Fruit fly (Drosophila melanogaster) whole organism, embryonic: ENCODE measurements around the gene CG17027.

Experiments used
- CG10959 ChIP-seq: fragments of 200-800 bp; sonication (Bioruptor generic); IDR thresholded peaks from 2 replicates; pipeline ENCODE4 v1.3.6; 2022; ENCODE audit warnings: missing biosample characterization, missing genetic modification characterization
- CG10979 ChIP-seq: fragments of 200-800 bp; sonication (Bioruptor generic); optimal IDR thresholded peaks from 2 replicates; lab custom pipeline; 2018; ENCODE audit warnings: missing biosample characterization, mild to moderate bottlenecking, missing genetic modification characterization, moderate library complexity
- CG11504 ChIP-seq: fragments of 200-800 bp; sonication (Bioruptor generic); optimal IDR thresholded peaks from 3 replicates; lab custom pipeline; 2019; ENCODE audit warnings: missing biosample characterization, mild to moderate bottlenecking, missing genetic modification characterization, moderate library complexity
- CG1233 ChIP-seq: fragments of 200-800 bp; sonication (Bioruptor generic); optimal IDR thresholded peaks from 4 replicates; lab custom pipeline; 2018; ENCODE audit warnings: missing biosample characterization, mild to moderate bottlenecking, missing genetic modification characterization
- CG12659 ChIP-seq: fragments of 200-800 bp; sonication (Bioruptor generic); optimal IDR thresholded peaks from 3 replicates; lab custom pipeline; 2017; ENCODE audit warnings: mild to moderate bottlenecking, missing biosample characterization, missing genetic modification reagents, missing genetic modification characterization
- CG12942 ChIP-seq: fragments of 200-800 bp; sonication (Bioruptor generic); optimal IDR thresholded peaks from 3 replicates; lab custom pipeline; 2016; ENCODE audit warnings: missing biosample characterization, missing genetic modification characterization
- CG14667 ChIP-seq: fragments of 200-800 bp; sonication (Bioruptor generic); IDR thresholded peaks from 2 replicates; pipeline ENCODE4 v1.3.6; 2022; ENCODE audit warnings: missing biosample characterization, missing genetic modification characterization
- CG14965 ChIP-seq: fragments of 200-800 bp; sonication (Bioruptor generic); optimal IDR thresholded peaks from 2 replicates; lab custom pipeline; 2016; ENCODE audit warnings: missing biosample characterization, missing genetic modification characterization, borderline replicate concordance
- CG16779 ChIP-seq: fragments of 200-800 bp; sonication (Bioruptor generic); IDR thresholded peaks from 2 replicates; pipeline ENCODE4 v1.3.6; 2022; ENCODE audit warnings: missing biosample characterization, missing genetic modification characterization
- CG17359 ChIP-seq: fragments of 200-800 bp; sonication (Bioruptor generic); optimal IDR thresholded peaks from 3 replicates; lab custom pipeline; 2018; ENCODE audit warnings: missing biosample characterization, mild to moderate bottlenecking, missing genetic modification characterization, moderate library complexity
- CG17568 ChIP-seq: fragments of 200-800 bp; sonication (Bioruptor generic); optimal IDR thresholded peaks from 2 replicates; lab custom pipeline; 2018; ENCODE audit warnings: missing biosample characterization, mild to moderate bottlenecking, missing genetic modification characterization, moderate library complexity
- CG2678 ChIP-seq: fragments of 200-800 bp; sonication (Bioruptor generic); optimal IDR thresholded peaks from 3 replicates; lab custom pipeline; 2019; ENCODE audit warnings: missing biosample characterization, mild to moderate bottlenecking, missing genetic modification characterization, moderate library complexity
- CG4360 ChIP-seq: fragments of 200-800 bp; sonication (Bioruptor generic); IDR thresholded peaks from 2 replicates; pipeline ENCODE4 v1.3.6; 2022; ENCODE audit warnings: missing biosample characterization, missing genetic modification characterization
- CG6813 ChIP-seq: fragments of 200-800 bp; sonication (Bioruptor generic); optimal IDR thresholded peaks from 2 replicates; lab custom pipeline; 2017; ENCODE audit warnings: missing biosample characterization, missing genetic modification characterization, mild to moderate bottlenecking, moderate library complexity, missing genetic modification reagents
- CG7928 ChIP-seq: fragments of 200-800 bp; sonication (Bioruptor generic); optimal IDR thresholded peaks from 2 replicates; lab custom pipeline; 2017; ENCODE audit warnings: missing biosample characterization, mild to moderate bottlenecking, missing genetic modification characterization
- CG9215 ChIP-seq: fragments of 200-800 bp; sonication (Bioruptor generic); IDR thresholded peaks from 2 replicates; pipeline ENCODE4 v1.3.6; 2022; ENCODE audit warnings: missing biosample characterization, missing genetic modification characterization
- CHES-1-like ChIP-seq: fragments of 200-800 bp; sonication (Bioruptor generic); optimal IDR thresholded peaks from 2 replicates; lab custom pipeline; 2016; ENCODE audit warnings: missing biosample characterization, missing genetic modification characterization
- D19A ChIP-seq: fragments of 200-800 bp; optimal IDR thresholded peaks from 3 replicates; lab custom pipeline; 2019; ENCODE audit warnings: missing biosample characterization, mild to moderate bottlenecking, missing genetic modification characterization, moderate library complexity
- Elba2 ChIP-seq: fragments of 200-800 bp; sonication (Bioruptor generic); optimal IDR thresholded peaks from 3 replicates; lab custom pipeline; 2016; ENCODE audit warnings: missing biosample characterization, missing genetic modification characterization
- Fer1 ChIP-seq: fragments of 200-800 bp; sonication (Bioruptor generic); optimal IDR thresholded peaks from 2 replicates; lab custom pipeline; 2017; ENCODE audit warnings: missing biosample characterization, mild to moderate bottlenecking, missing genetic modification characterization
- HLHmδ ChIP-seq: fragments of 200-800 bp; sonication (Bioruptor generic); optimal IDR thresholded peaks from 2 replicates; lab custom pipeline; 2018; ENCODE audit warnings: missing biosample characterization, mild to moderate bottlenecking, missing genetic modification characterization, moderate library complexity
- MBD-R2 ChIP-seq: fragments of 200-800 bp; sonication (Bioruptor generic); IDR thresholded peaks from 2 replicates; pipeline ENCODE4 v1.3.6; 2022; ENCODE audit warnings: missing biosample characterization, missing genetic modification characterization
- NK7.1 ChIP-seq: fragments of 200-800 bp; sonication (Bioruptor generic); optimal IDR thresholded peaks from 3 replicates; lab custom pipeline; 2016; ENCODE audit warnings: missing biosample characterization, missing genetic modification characterization
- Neu2 ChIP-seq: fragments of 200-800 bp; sonication (Bioruptor generic); optimal IDR thresholded peaks from 3 replicates; lab custom pipeline; 2016; ENCODE audit warnings: missing biosample characterization, missing genetic modification characterization, borderline replicate concordance
- Nf-YB ChIP-seq: fragments of 200-800 bp; sonication (Bioruptor generic); optimal IDR thresholded peaks from 3 replicates; lab custom pipeline; 2019; ENCODE audit warnings: missing biosample characterization, mild to moderate bottlenecking, missing genetic modification characterization, moderate library complexity
- PHDP ChIP-seq: fragments of 200-800 bp; sonication (Bioruptor generic); optimal IDR thresholded peaks from 3 replicates; lab custom pipeline; 2018; ENCODE audit warnings: missing biosample characterization, mild to moderate bottlenecking, missing genetic modification characterization, moderate library complexity
- Side ChIP-seq: fragments of 200-800 bp; sonication (Bioruptor generic); optimal IDR thresholded peaks from 2 replicates; lab custom pipeline; 2016; ENCODE audit warnings: missing biosample characterization, missing genetic modification characterization
- TFAM ChIP-seq: fragments of 200-800 bp; sonication (Bioruptor generic); optimal IDR thresholded peaks from 2 replicates; lab custom pipeline; 2017; ENCODE audit warnings: missing biosample characterization, missing genetic modification characterization, inconsistent platforms
- Trl ChIP-seq, 3 experiments: fragments of >200 bp in 2 of 3; fragments of 200-800 bp in 1 of 3; sonication (Bioruptor generic) in 1 of 3; optimal IDR thresholded peaks; 2 replicates in 1 of 3; 3 replicates in 2 of 3; lab custom pipeline; 2016 to 2017; ENCODE audit warnings: missing biosample characterization in 1 of 3, missing genetic modification characterization in 1 of 3
- ap ChIP-seq: fragments of 200-800 bp; sonication (Bioruptor generic); IDR thresholded peaks from 2 replicates; pipeline ENCODE4 v1.3.6; 2022; ENCODE audit warnings: missing biosample characterization, missing genetic modification characterization
- az2 ChIP-seq: fragments of 200-800 bp; sonication (Bioruptor generic); optimal IDR thresholded peaks from 3 replicates; lab custom pipeline; 2016; ENCODE audit warnings: missing biosample characterization, missing genetic modification characterization
- btn ChIP-seq: fragments of 200-800 bp; sonication (Bioruptor generic); optimal IDR thresholded peaks from 2 replicates; lab custom pipeline; 2016; ENCODE audit warnings: missing biosample characterization, missing genetic modification characterization
- dmrt99B ChIP-seq: fragments of 200-800 bp; sonication (Bioruptor generic); optimal IDR thresholded peaks from 2 replicates; lab custom pipeline; 2018; ENCODE audit warnings: missing biosample characterization, mild to moderate bottlenecking, missing genetic modification characterization, moderate library complexity
- ems ChIP-seq: fragments of 200-800 bp; sonication (Bioruptor generic); optimal IDR thresholded peaks from 3 replicates; lab custom pipeline; 2016; ENCODE audit warnings: missing biosample characterization, missing genetic modification characterization
- ftz-f1 ChIP-seq: fragments of 200-800 bp; sonication (Bioruptor generic); optimal IDR thresholded peaks from 2 replicates; lab custom pipeline; 2016; ENCODE audit warnings: missing biosample characterization, missing genetic modification characterization
- gem ChIP-seq: fragments of 200-800 bp; sonication (Bioruptor generic); optimal IDR thresholded peaks from 2 replicates; lab custom pipeline; 2019; ENCODE audit warnings: missing biosample characterization, mild to moderate bottlenecking, missing genetic modification characterization, moderate library complexity
- kah ChIP-seq: fragments of 200-800 bp; sonication (Bioruptor generic); optimal IDR thresholded peaks from 2 replicates; lab custom pipeline; 2018; ENCODE audit warnings: missing biosample characterization, mild to moderate bottlenecking, missing genetic modification characterization
- ken ChIP-seq: fragments of 200-800 bp; sonication (Bioruptor generic); IDR thresholded peaks from 3 replicates; pipeline ENCODE4 v1.3.6; 2022; ENCODE audit warnings: missing biosample characterization, missing genetic modification characterization
- lov ChIP-seq, 2 experiments: fragments of 200-800 bp in 1 of 2; fragments of >200 bp in 1 of 2; sonication (Bioruptor generic) in 1 of 2; IDR thresholded peaks in 1 of 2; optimal IDR thresholded peaks in 1 of 2; 2 replicates in 1 of 2; 3 replicates in 1 of 2; pipeline versions ENCODE4 v1.3.6 to Lab custom; 2017 to 2022; ENCODE audit warnings: missing biosample characterization in 1 of 2, missing genetic modification characterization in 1 of 2
- mam ChIP-seq: fragments of 200-800 bp; sonication (Bioruptor generic); optimal IDR thresholded peaks from 3 replicates; lab custom pipeline; 2016; ENCODE audit warnings: missing biosample characterization, missing genetic modification characterization
- nerfin-2 ChIP-seq: fragments of 200-800 bp; sonication (Bioruptor generic); IDR thresholded peaks from 2 replicates; pipeline ENCODE4 v1.3.6; 2022; ENCODE audit warnings: missing biosample characterization, missing genetic modification characterization; ENCODE audit not compliant: partially characterized antibody
- nmo ChIP-seq: fragments of 200-800 bp; sonication (Bioruptor generic); optimal IDR thresholded peaks from 2 replicates; lab custom pipeline; 2018; ENCODE audit warnings: missing biosample characterization, mild to moderate bottlenecking, missing genetic modification characterization, moderate library complexity
- onecut ChIP-seq: fragments of 200-800 bp; sonication (Bioruptor generic); IDR thresholded peaks from 2 replicates; pipeline ENCODE4 v1.3.6; 2022; ENCODE audit warnings: missing biosample characterization, missing genetic modification characterization
- sc ChIP-seq, 3 experiments: fragments of >200 bp in 2 of 3; fragments of 200-800 bp in 1 of 3; sonication (Bioruptor generic) in 1 of 3; optimal IDR thresholded peaks; 2 replicates in 2 of 3; 3 replicates in 1 of 3; lab custom pipeline; 2017; ENCODE audit warnings: mild to moderate bottlenecking in 1 of 3, missing biosample characterization in 1 of 3, missing genetic modification characterization in 1 of 3, missing genetic modification reagents in 1 of 3
- schlank ChIP-seq: fragments of 200-800 bp; sonication (Bioruptor generic); optimal IDR thresholded peaks from 2 replicates; lab custom pipeline; 2018; ENCODE audit warnings: missing biosample characterization, mild to moderate bottlenecking, missing genetic modification characterization
- seq ChIP-seq: fragments of 200-800 bp; sonication (Bioruptor generic); IDR thresholded peaks from 2 replicates; pipeline ENCODE4 v1.3.6; 2022; ENCODE audit warnings: missing biosample characterization, missing genetic modification characterization
- trem ChIP-seq: fragments of 200-800 bp; optimal IDR thresholded peaks from 3 replicates; lab custom pipeline; 2019; ENCODE audit warnings: missing biosample characterization, mild to moderate bottlenecking, missing genetic modification characterization, moderate library complexity
- vnd ChIP-seq: fragments of 200-800 bp; sonication (Bioruptor generic); IDR thresholded peaks from 3 replicates; pipeline ENCODE4 v1.3.6; 2022; ENCODE audit warnings: missing biosample characterization, missing genetic modification characterization; ENCODE audit not compliant: partially characterized antibody
- zen ChIP-seq: fragments of 200-800 bp; sonication (Bioruptor generic); optimal IDR thresholded peaks from 3 replicates; lab custom pipeline; 2018; ENCODE audit warnings: missing biosample characterization, mild to moderate bottlenecking, missing genetic modification characterization, moderate library complexity

CG17027 gene

DNA sequence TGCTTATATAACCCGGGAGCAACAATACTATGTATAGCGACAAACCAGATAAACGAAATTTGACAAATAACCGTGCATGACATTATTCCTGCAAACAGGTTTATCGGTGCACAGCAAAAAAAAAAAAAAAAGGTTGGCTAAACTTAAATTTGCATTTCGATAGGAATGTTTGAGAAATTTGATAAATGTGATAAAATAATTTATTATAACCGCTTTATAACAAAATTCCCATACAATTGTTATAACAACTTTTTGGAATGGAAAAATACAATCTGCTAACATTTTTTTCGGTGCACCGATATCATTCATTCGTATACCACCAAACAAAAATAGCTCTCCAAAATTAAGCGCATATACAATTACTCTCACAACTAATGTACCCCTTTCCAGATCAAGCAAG lies 2.3 kb upstream of the CG17027 start (continued):
- TF ChIP-seq Trl (optimal IDR thresholded peaks at IDR 0.05; lab: Kevin White, UChicago), result no peak
- TF ChIP-seq Trl (GFP tag; optimal IDR thresholded peaks at IDR 0.05; lab: Kevin White, UChicago), result no peak
- peak; percentile 72 for TF ChIP-seq dmrt99B (tag; lab: Kevin White, UChicago)
- no peak for TF ChIP-seq schlank (tag; lab: Kevin White, UChicago)
- TF ChIP-seq btn (GFP tag; lab: Kevin White, UChicago), result no peak
- TF ChIP-seq Elba2 (GFP tag; lab: Kevin White, UChicago), result no peak
- TF ChIP-seq Nf-YB (GFP tag; lab: Kevin White, UChicago), result no peak
- TF ChIP-seq seq (GFP tag; lab: Robert Waterston, UW), result no peak
- peak; percentile 21 for TF ChIP-seq ems (GFP tag; lab: Kevin White, UChicago)
- TF ChIP-seq lov (optimal IDR thresholded peaks at IDR 0.05; lab: Kevin White, UChicago), result no peak
- TF ChIP-seq lov (GFP tag; IDR thresholded peaks at IDR 0.05; lab: Robert Waterston, UW), result no peak
- no peak for TF ChIP-seq CG7928
- TF ChIP-seq PHDP (tag; lab: Kevin White, UChicago), result peak; percentile 53
- TF ChIP-seq kah (GFP tag; lab: Kevin White, UChicago), result no peak
- TF ChIP-seq CG6813, result peak; percentile 20
- no peak for TF ChIP-seq ap
- TF ChIP-seq nmo, result peak; percentile 53
- TF ChIP-seq CG11504 (tag; lab: Kevin White, UChicago), result peak; percentile 72
- TF ChIP-seq gem (tag; lab: Kevin White, UChicago), result no peak
- TF ChIP-seq Neu2 (GFP tag; lab: Kevin White, UChicago), result no peak
- TF ChIP-seq HLHmδ (GFP tag; lab: Kevin White, UChicago), result no peak
- no peak for TF ChIP-seq CG17568 (GFP tag; lab: Kevin White, UChicago)
- TF ChIP-seq ken (GFP tag; lab: Robert Waterston, UW), result no peak
- TF ChIP-seq trem (tag; lab: Kevin White, UChicago), result no peak
- 0 out of 2 replicates have a peak, but pooled peaks have one; percentile 8 for TF ChIP-seq onecut (GFP tag; lab: Robert Waterston, UW)
- peak; percentile 68 for TF ChIP-seq Fer1
- no peak for TF ChIP-seq D19A
- TF ChIP-seq CG17359, result peak; percentile 71
- TF ChIP-seq CG12659 (GFP tag; lab: Kevin White, UChicago), result no peak
- TF ChIP-seq sc (optimal IDR thresholded peaks at IDR 0.05; lab: Kevin White, UChicago), result no peak
- no peak for TF ChIP-seq sc (GFP tag; optimal IDR thresholded peaks at IDR 0.05; lab: Kevin White, UChicago)
- no peak for TF ChIP-seq az2
- TF ChIP-seq CG10959 (GFP tag; lab: Robert Waterston, UW), result no peak
- TF ChIP-seq CG14667 (GFP tag; lab: Robert Waterston, UW), result peak; percentile 58
- TF ChIP-seq Side (GFP tag; lab: Kevin White, UChicago), result no peak
- TF ChIP-seq CG14965 (GFP tag; lab: Kevin White, UChicago), result no peak
- no peak for TF ChIP-seq vnd (GFP tag; lab: Robert Waterston, UW)
- no peak for TF ChIP-seq CHES-1-like (GFP tag; lab: Kevin White, UChicago)
- TF ChIP-seq mam (GFP tag; lab: Kevin White, UChicago), result peak; percentile 21
- peak; percentile 73 for TF ChIP-seq CG2678
- TF ChIP-seq ftz-f1, result no peak
- TF ChIP-seq CG9215 (GFP tag; lab: Robert Waterston, UW), result peak; percentile 49; the same call in 1 of the 2 replicates
- no peak for TF ChIP-seq CG12942 (GFP tag; lab: Kevin White, UChicago)
- TF ChIP-seq nerfin-2, result no peak
- TF ChIP-seq NK7.1 (GFP tag; lab: Kevin White, UChicago), result peak; percentile 8
- TF ChIP-seq CG1233 (GFP tag; lab: Kevin White, UChicago), result peak; percentile 49
- TF ChIP-seq CG10979, result peak; percentile 44
- no peak for TF ChIP-seq CG16779 (GFP tag; lab: Robert Waterston, UW)
- TF ChIP-seq CG4360 (GFP tag; lab: Robert Waterston, UW), result no peak
- TF ChIP-seq zen (tag; lab: Kevin White, UChicago), result no peak
- no peak for TF ChIP-seq TFAM
- TF ChIP-seq MBD-R2 (GFP tag; lab: Robert Waterston, UW), result no peak; the same call in 1 of the 2 replicates
